Worm (Caenorhabditis elegans) whole organism, young adult: ENCODE measurements around the gene Y54G2A.11.
"Not testable (repeated sequence)": the region's sequence is repeated elsewhere in the genome, so short reads cannot be mapped to it uniquely, and the experiment has no call there.

Source experiments
- ama-1 ChIP-seq, 3 experiments: fragments of 150-350 bp in 1 of 3; sonication (generic microtip) in 2 of 3; optimal IDR thresholded peaks; 2 replicates each; lab custom pipeline; 2014 to 2018; ENCODE audit warnings: missing biosample characterization in 2 of 3, missing genetic modification characterization in 2 of 3, missing genetic modification reagents in 2 of 3
- fkh-3 ChIP-seq: sonication (generic microtip); optimal IDR thresholded peaks from 2 replicates; lab custom pipeline; 2016; ENCODE audit warnings: mild to moderate bottlenecking, missing genetic modification characterization, missing compliant biosample characterization
- lsy-27 ChIP-seq: sonication (generic microtip); optimal IDR thresholded peaks from 2 replicates; lab custom pipeline; 2017; ENCODE audit warnings: missing genetic modification characterization, mild to moderate bottlenecking, missing compliant biosample characterization, antibody characterized with exemption, missing genotype, borderline replicate concordance; ENCODE audit not compliant: insufficient read depth
- nfya-1 ChIP-seq: sonication (generic microtip); optimal IDR thresholded peaks from 2 replicates; lab custom pipeline; 2017; ENCODE audit warnings: antibody characterized with exemption, missing compliant biosample characterization, missing genetic modification characterization, borderline replicate concordance; ENCODE audit not compliant: insufficient read depth
- nhr-27 ChIP-seq: fragments of 200-800 bp; sonication (Bioruptor generic); optimal IDR thresholded peaks from 2 replicates; lab custom pipeline; 2018; ENCODE audit warnings: mild to moderate bottlenecking, missing genetic modification characterization, moderate library complexity, missing compliant biosample characterization
- snpc-3.4 ChIP-seq: sonication (generic microtip); optimal IDR thresholded peaks from 2 replicates; lab custom pipeline; 2017; ENCODE audit warnings: missing genetic modification characterization, mild to moderate bottlenecking, missing compliant biosample characterization, antibody characterized with exemption, moderate library complexity, missing genotype, missing genetic modification reagents
- unc-62 ChIP-seq: fragments of 150-350 bp; optimal IDR thresholded peaks from 2 replicates; lab custom pipeline; 2014; ENCODE audit warnings: missing biosample characterization, missing genetic modification reagents, missing genetic modification characterization

DNA sequence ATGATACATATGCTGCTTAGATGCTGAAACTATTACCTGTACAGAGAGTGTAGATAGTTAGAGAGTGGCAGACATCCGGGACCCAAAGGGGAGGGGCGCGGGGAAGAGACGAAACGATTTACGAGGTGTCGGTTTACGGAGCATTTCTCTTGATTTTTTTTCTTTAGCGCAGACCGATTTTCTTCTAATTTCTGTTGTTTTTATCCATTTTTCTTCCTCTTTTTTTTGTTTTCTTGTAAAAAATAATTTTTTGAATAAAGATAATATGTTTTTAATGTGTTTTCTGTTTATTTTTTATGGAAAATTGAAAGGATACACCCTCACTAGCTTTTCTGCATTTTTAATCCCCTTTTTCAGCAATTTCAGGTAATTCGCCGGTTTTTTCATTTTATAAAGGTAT is 6.2 kb upstream of the Y54G2A.11 start, which contains the start of gene Y54G2A.72:
- not testable (repeated sequence) for TF ChIP-seq snpc-3.4 (tag; lab: Kevin White, UChicago); nhr-27 (tag; lab: Kevin White, UChicago); fkh-3; lsy-27; nfya-1 (tag; lab: Kevin White, UChicago); ama-1 (optimal IDR thresholded peaks at IDR 0.05; lab: Kevin White, UChicago); ama-1 (GFP tag; optimal IDR thresholded peaks at IDR 0.05; lab: Kevin White, UChicago); unc-62 (GFP tag; lab: Kevin White, UChicago)
